Worm (Caenorhabditis elegans): ENCODE measurements around the gene nrx-1.

The nrx-1 gene

ce11 chrV:10890980-10891379, 66.2 kb downstream of the nrx-1 start, which contains the start of gene F32D8.12 (continued):
- TF ChIP-seq lin-15B (tag; optimal IDR thresholded peaks at IDR 0.05) (no peak), mef-2 (tag; optimal IDR thresholded peaks at IDR 0.05) (no peak), isw-1 (GFP tag; IDR thresholded peaks at IDR 0.05) (no peak), fkh-10 (GFP tag; optimal IDR thresholded peaks at IDR 0.05) (no peak), aha-1 (tag; optimal IDR thresholded peaks at IDR 0.05) (no peak), skn-1 (tag; optimal IDR thresholded peaks at IDR 0.05) (no peak), ces-1 (GFP tag; optimal IDR thresholded peaks at IDR 0.05) (no peak), zip-4 (GFP tag; optimal IDR thresholded peaks at IDR 0.05) (no peak), fkh-4 (tag; optimal IDR thresholded peaks at IDR 0.05; ENCODE audit: borderline replicate concordance) (no peak), nhr-11 (tag; optimal IDR thresholded peaks at IDR 0.05) (no peak), ets-5 (GFP tag; IDR thresholded peaks at IDR 0.05) (no peak), lin-14 (GFP tag; optimal IDR thresholded peaks at IDR 0.05) (peak; percentile 61), grh-1 (GFP tag; IDR thresholded peaks at IDR 0.05) (no peak), ama-1 (optimal IDR thresholded peaks at IDR 0.05) (peak; percentile 44), jun-1 (tag; optimal IDR thresholded peaks at IDR 0.05) (no peak), Y116A8C.19 (tag; optimal IDR thresholded peaks at IDR 0.05; ENCODE audit: borderline replicate concordance) (no peak), pax-3 (tag; optimal IDR thresholded peaks at IDR 0.05) (no peak), unc-98 (GFP tag; IDR thresholded peaks at IDR 0.05) (no peak), nhr-28 (tag; optimal IDR thresholded peaks at IDR 0.05) (no peak), nhr-85 (tag) (peak; percentile 65), ceh-88 (GFP tag; IDR thresholded peaks at IDR 0.05) (no peak), sup-37 (GFP tag; optimal IDR thresholded peaks at IDR 0.05) (no peak), C04F5.9 (tag; optimal IDR thresholded peaks at IDR 0.05) (no peak), F16B12.6 (tag; optimal IDR thresholded peaks at IDR 0.05) (no peak), nhr-71 (tag; optimal IDR thresholded peaks at IDR 0.05) (peak; percentile 86), mdl-1 (tag; optimal IDR thresholded peaks at IDR 0.05) (peak in 1 of 2 experiments; percentile 10), blmp-1 (tag; optimal IDR thresholded peaks at IDR 0.05) (peak; percentile 55), irx-1 (tag; optimal IDR thresholded peaks at IDR 0.05) (no peak), mab-9 (GFP tag; IDR thresholded peaks at IDR 0.05) (no peak), lir-3 (tag; optimal IDR thresholded peaks at IDR 0.05; ENCODE audit: poor library complexity) (peak; percentile 18)

- TF ChIP-seq fkh-10 (GFP tag; optimal IDR thresholded peaks at IDR 0.05): no peak
- TF ChIP-seq C16A3.4 (tag; optimal IDR thresholded peaks at IDR 0.05): no peak
- no peak for TF ChIP-seq efl-1 (optimal IDR thresholded peaks at IDR 0.05)
- peak in 1 of 2 experiments; percentile 90 for TF ChIP-seq efl-1 (GFP tag; optimal IDR thresholded peaks at IDR 0.05 in 1 of 2)
These were observed 68.8 kb downstream of the nrx-1 start, which contains the start of gene F32D8.4 for ce11 chrV:10893510-10894128. Gene F32D8.4 (minus strand): TSS chrV:10893560.

ce11 chrV:10894601-10895000, 69.8 kb downstream of the nrx-1 start, which contains the start of the genes F32D8.14 and F32D8.5:
Gene F32D8.14 (minus strand): TSS chrV:10894788.
Gene F32D8.5 (plus strand): TSS chrV:10894800.
- TF ChIP-seq blmp-1 (tag; optimal IDR thresholded peaks at IDR 0.05): peak; percentile 68
- peak; percentile 56 to 84 (median 76) for TF ChIP-seq ceh-82 (tag; optimal IDR thresholded peaks at IDR 0.05)
- TF ChIP-seq aly-2 (tag; optimal IDR thresholded peaks at IDR 0.05): peak; percentile 4
- TF ChIP-seq hlh-17 (GFP tag; optimal IDR thresholded peaks at IDR 0.05; ENCODE audit: borderline replicate concordance): no peak
- TF ChIP-seq pqm-1 (tag; optimal IDR thresholded peaks at IDR 0.05): no peak
- peak; percentile 75 for TF ChIP-seq lin-13 (GFP tag; optimal IDR thresholded peaks at IDR 0.05)
- peak; percentile 90 for TF ChIP-seq tbx-2 (tag; optimal IDR thresholded peaks at IDR 0.05)
- TF ChIP-seq sox-4 (tag; optimal IDR thresholded peaks at IDR 0.05): peak; percentile 85
- TF ChIP-seq zip-4 (GFP tag; optimal IDR thresholded peaks at IDR 0.05): peak; percentile 9
- peak; percentile 83 to 87 for TF ChIP-seq efl-1 (optimal IDR thresholded peaks at IDR 0.05)
- TF ChIP-seq efl-1 (GFP tag; optimal IDR thresholded peaks at IDR 0.05 in 1 of 2): peak; percentile 82 to 98
- no peak for TF ChIP-seq C34B4.2 (tag; optimal IDR thresholded peaks at IDR 0.05)
- peak; percentile 84 for TF ChIP-seq lin-15B (tag; optimal IDR thresholded peaks at IDR 0.05)
- no peak for TF ChIP-seq ceh-63 (GFP tag; optimal IDR thresholded peaks at IDR 0.05)
- peak; percentile 89 for TF ChIP-seq mep-1 (tag; optimal IDR thresholded peaks at IDR 0.05)
- TF ChIP-seq nhr-12 (tag; optimal IDR thresholded peaks at IDR 0.05): no peak
- no peak for TF ChIP-seq sptf-1 (tag; optimal IDR thresholded peaks at IDR 0.05)
- peak; percentile 91 for TF ChIP-seq nhr-20 (tag; optimal IDR thresholded peaks at IDR 0.05)
- TF ChIP-seq dsc-1 (tag; optimal IDR thresholded peaks at IDR 0.05): peak; percentile 90
- peak; percentile 82 for TF ChIP-seq ztf-4 (tag; optimal IDR thresholded peaks at IDR 0.05)
- no peak for TF ChIP-seq unc-30 (tag; optimal IDR thresholded peaks at IDR 0.05)
- TF ChIP-seq mdl-1 (tag; optimal IDR thresholded peaks at IDR 0.05): peak in 1 of 2 experiments; percentile 72
- peak in 1 of 6 experiments; percentile 77 for TF ChIP-seq elt-3 (tag; optimal IDR thresholded peaks at IDR 0.05)
- no peak for TF ChIP-seq nhr-76 (tag; optimal IDR thresholded peaks at IDR 0.05)
